Worm (Caenorhabditis elegans) whole organism, midembryonic: Measurements from ENCODE around the gene C29A12.6.

Experiments used
- T22C8.4 ChIP-seq: fragments of 200-800 bp; sonication (Bioruptor generic); IDR thresholded peaks from 2 replicates; pipeline ENCODE4 v1.3.6; 2022; ENCODE audit warnings: missing genetic modification characterization, missing compliant biosample characterization
- cog-1 ChIP-seq: sonication (generic microtip); optimal IDR thresholded peaks from 2 replicates; lab custom pipeline; 2016; ENCODE audit warnings: missing genetic modification characterization, missing compliant biosample characterization
- flt-1 ChIP-seq: fragments of 200-800 bp; sonication (Bioruptor generic); IDR thresholded peaks from 2 replicates; pipeline ENCODE4 v1.3.6; 2022; ENCODE audit warnings: missing genetic modification characterization, missing compliant biosample characterization
- klf-2 ChIP-seq: fragments of 200-800 bp; sonication (Bioruptor generic); conservative IDR thresholded peaks from 2 replicates; pipeline ENCODE4 v1.3.6; 2022; ENCODE audit warnings: missing genetic modification reagents, missing genetic modification characterization, missing compliant biosample characterization
- med-1 ChIP-seq: sonication (generic microtip); optimal IDR thresholded peaks from 2 replicates; lab custom pipeline; 2017; ENCODE audit warnings: missing genetic modification characterization, mild to moderate bottlenecking, missing compliant biosample characterization, antibody characterized with exemption, missing genetic modification reagents; ENCODE audit not compliant: insufficient read depth
- ref-1 ChIP-seq: fragments of 200-800 bp; sonication (Bioruptor generic); conservative IDR thresholded peaks from 2 replicates; pipeline ENCODE4 v1.3.6; 2022; ENCODE audit warnings: missing genetic modification reagents, missing genetic modification characterization, missing compliant biosample characterization
- tab-1 ChIP-seq: fragments of 200-800 bp; sonication (Bioruptor generic); IDR thresholded peaks from 2 replicates; pipeline ENCODE4 v1.3.6; 2022; ENCODE audit warnings: missing genetic modification characterization, missing compliant biosample characterization
- ztf-23 ChIP-seq: fragments of 200-800 bp; sonication (Bioruptor generic); IDR thresholded peaks from 2 replicates; pipeline ENCODE4 v1.3.6; 2022; ENCODE audit warnings: missing genetic modification reagents, missing genetic modification characterization, missing compliant biosample characterization
- ztf-29 ChIP-seq: fragments of 200-800 bp; sonication (Bioruptor generic); IDR thresholded peaks from 2 replicates; pipeline ENCODE4 v1.3.6; 2022; ENCODE audit warnings: missing genetic modification reagents, missing genetic modification characterization, missing compliant biosample characterization

DNA sequence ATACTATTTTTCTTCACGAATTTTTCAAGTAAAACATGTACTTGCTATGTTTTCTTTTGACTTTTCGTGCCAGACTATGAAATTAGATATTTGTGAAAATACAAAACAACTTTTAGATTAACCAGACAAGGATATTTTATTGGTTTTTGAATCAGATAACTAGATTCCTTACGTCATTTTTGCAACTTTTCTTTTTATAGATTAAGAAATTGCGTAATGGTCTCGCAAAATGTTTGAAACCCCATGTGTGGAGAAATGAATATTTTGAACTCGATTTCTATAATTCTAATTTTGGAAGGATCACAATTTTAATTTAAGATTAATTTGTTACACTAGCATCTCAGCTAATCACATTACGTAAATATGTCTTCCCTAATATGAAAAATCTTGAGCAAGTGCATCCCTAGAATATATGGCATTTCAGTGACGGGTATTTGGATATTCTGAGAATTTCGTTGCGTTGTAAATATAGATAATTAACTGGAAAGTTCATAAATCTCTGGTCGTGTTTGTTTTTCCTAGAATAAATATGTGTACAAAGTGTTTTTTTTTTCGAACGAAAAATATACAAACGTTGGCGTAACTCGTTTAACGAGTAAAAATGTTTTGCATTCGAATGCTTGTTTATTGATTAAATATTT is 15.6 kb downstream of the C29A12.6 start:
- TF ChIP-seq flt-1 (GFP tag; lab: Robert Waterston, UW) = no peak
- TF ChIP-seq cog-1 (tag; lab: Kevin White, UChicago) = no peak
- TF ChIP-seq tab-1 (GFP tag; lab: Robert Waterston, UW) = no peak
- no peak for TF ChIP-seq med-1
- no peak for TF ChIP-seq ztf-29 (GFP tag; lab: Robert Waterston, UW)
- no peak for TF ChIP-seq ref-1 (GFP tag; lab: Robert Waterston, UW)
- no peak for TF ChIP-seq T22C8.4 (GFP tag; lab: Robert Waterston, UW)
- no peak for TF ChIP-seq klf-2 (GFP tag; lab: Robert Waterston, UW)
- no peak for TF ChIP-seq ztf-23 (GFP tag; lab: Robert Waterston, UW)
